Fruit fly (Drosophila melanogaster): ENCODE data around the gene CG3793.

DNA sequence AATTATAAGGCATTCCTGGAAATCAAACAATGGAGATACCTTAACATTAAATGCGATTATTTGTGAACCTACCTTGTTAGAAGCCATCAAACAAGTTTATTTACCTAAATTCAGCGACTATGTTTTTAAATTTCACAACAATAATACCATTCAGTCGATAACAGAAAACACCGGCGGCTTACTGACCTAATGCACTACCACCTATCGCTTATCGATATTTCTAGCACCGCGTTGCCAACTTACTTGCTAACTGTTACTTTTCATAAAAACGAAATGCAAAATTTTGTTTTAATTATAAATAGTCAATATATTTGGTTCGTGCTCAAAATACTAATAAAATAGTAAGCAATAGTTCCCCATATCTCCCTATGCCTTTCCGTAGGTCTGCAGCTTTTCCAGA is 7.0 kb downstream of the CG3793 start, which contains the start of gene Ku80:
- TF ChIP-seq Sin3A (optimal IDR thresholded peaks at IDR 0.05) (no peak), Myc (optimal IDR thresholded peaks at IDR 0.05) (no peak)
